Fruit fly (Drosophila melanogaster) whole organism, embryonic: ENCODE results near the gene CG13667.

ENCODE experiments used
- Camta ChIP-seq: fragments of 200-800 bp; sonication (Bioruptor generic); optimal IDR thresholded peaks from 2 replicates; lab custom pipeline; 2016; ENCODE audit warnings: missing biosample characterization, missing genetic modification characterization
- Med ChIP-seq: fragments of 200-800 bp; sonication (Bioruptor generic); peaks from one replicate; lab custom pipeline; 2016; ENCODE audit warnings: missing biosample characterization, missing genetic modification characterization, mild to moderate bottlenecking, inconsistent platforms, moderate library complexity
- unpg ChIP-seq: fragments of 200-800 bp; sonication (Bioruptor generic); optimal IDR thresholded peaks from 3 replicates; lab custom pipeline; 2018; ENCODE audit warnings: missing biosample characterization, mild to moderate bottlenecking, missing genetic modification characterization, moderate library complexity

DNA sequence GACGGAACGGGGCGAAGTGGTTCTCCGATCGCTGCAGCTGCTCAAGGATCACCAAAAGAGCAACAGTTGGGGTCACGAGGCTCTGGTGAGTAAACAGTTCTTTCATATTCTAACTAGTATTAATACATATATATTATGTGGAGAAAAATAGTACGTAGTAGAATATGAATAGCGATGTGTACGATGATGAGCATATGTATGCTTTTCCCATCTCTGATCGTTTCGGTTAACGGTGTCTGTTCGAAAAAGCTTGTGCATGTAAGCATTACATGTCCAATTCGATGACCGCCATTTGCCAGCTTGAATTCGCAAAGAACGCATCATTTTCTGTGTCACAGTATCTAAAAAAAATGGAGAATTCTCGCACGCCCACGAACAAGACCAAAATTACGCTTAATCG, 7.5 kb downstream of the CG13667 start, which contains the start of the genes Oseg1 and mtrm:
- no peak for TF ChIP-seq unpg (GFP tag; lab: Kevin White, UChicago)
- TF ChIP-seq Med (GFP tag; lab: Kevin White, UChicago), result no peak
- TF ChIP-seq Camta, result no peak
